Worm (Caenorhabditis elegans) whole organism, midembryonic: Measurements from ENCODE around the gene R02D5.6.

Source experiments
- T22C8.4 ChIP-seq: fragments of 200-800 bp; sonication (Bioruptor generic); IDR thresholded peaks from 2 replicates; pipeline ENCODE4 v1.3.6; 2022; ENCODE audit warnings: missing genetic modification characterization, missing compliant biosample characterization
- cog-1 ChIP-seq: sonication (generic microtip); optimal IDR thresholded peaks from 2 replicates; lab custom pipeline; 2016; ENCODE audit warnings: missing genetic modification characterization, missing compliant biosample characterization
- flt-1 ChIP-seq: fragments of 200-800 bp; sonication (Bioruptor generic); IDR thresholded peaks from 2 replicates; pipeline ENCODE4 v1.3.6; 2022; ENCODE audit warnings: missing genetic modification characterization, missing compliant biosample characterization
- med-1 ChIP-seq: sonication (generic microtip); optimal IDR thresholded peaks from 2 replicates; lab custom pipeline; 2017; ENCODE audit warnings: missing genetic modification characterization, mild to moderate bottlenecking, missing compliant biosample characterization, antibody characterized with exemption, missing genetic modification reagents; ENCODE audit not compliant: insufficient read depth
- ref-1 ChIP-seq: fragments of 200-800 bp; sonication (Bioruptor generic); conservative IDR thresholded peaks from 2 replicates; pipeline ENCODE4 v1.3.6; 2022; ENCODE audit warnings: missing genetic modification reagents, missing genetic modification characterization, missing compliant biosample characterization
- ztf-29 ChIP-seq: fragments of 200-800 bp; sonication (Bioruptor generic); IDR thresholded peaks from 2 replicates; pipeline ENCODE4 v1.3.6; 2022; ENCODE audit warnings: missing genetic modification reagents, missing genetic modification characterization, missing compliant biosample characterization

ce11 chrV:14481987-14482386 lies 35.9 kb downstream of the R02D5.6 start, which contains the start of gene R02D5.10:
- no peak for TF ChIP-seq flt-1 (GFP tag; lab: Robert Waterston, UW)
- no peak for TF ChIP-seq ref-1 (GFP tag; lab: Robert Waterston, UW)
- no peak for TF ChIP-seq ztf-29 (GFP tag; lab: Robert Waterston, UW)
- TF ChIP-seq T22C8.4, result no peak
- no peak for TF ChIP-seq med-1
- TF ChIP-seq cog-1 (tag; lab: Kevin White, UChicago), result no peak
